Worm (Caenorhabditis elegans) whole organism, midembryonic: ENCODE data around the gene him-6.

Source experiments
- T22C8.4 ChIP-seq: fragments of 200-800 bp; sonication (Bioruptor generic); IDR thresholded peaks from 2 replicates; pipeline ENCODE4 v1.3.6; 2022; ENCODE audit warnings: missing genetic modification characterization, missing compliant biosample characterization
- klf-2 ChIP-seq: fragments of 200-800 bp; sonication (Bioruptor generic); conservative IDR thresholded peaks from 2 replicates; pipeline ENCODE4 v1.3.6; 2022; ENCODE audit warnings: missing genetic modification reagents, missing genetic modification characterization, missing compliant biosample characterization
- ref-1 ChIP-seq: fragments of 200-800 bp; sonication (Bioruptor generic); conservative IDR thresholded peaks from 2 replicates; pipeline ENCODE4 v1.3.6; 2022; ENCODE audit warnings: missing genetic modification reagents, missing genetic modification characterization, missing compliant biosample characterization
- tab-1 ChIP-seq: fragments of 200-800 bp; sonication (Bioruptor generic); IDR thresholded peaks from 2 replicates; pipeline ENCODE4 v1.3.6; 2022; ENCODE audit warnings: missing genetic modification characterization, missing compliant biosample characterization
- ztf-29 ChIP-seq: fragments of 200-800 bp; sonication (Bioruptor generic); IDR thresholded peaks from 2 replicates; pipeline ENCODE4 v1.3.6; 2022; ENCODE audit warnings: missing genetic modification reagents, missing genetic modification characterization, missing compliant biosample characterization

DNA sequence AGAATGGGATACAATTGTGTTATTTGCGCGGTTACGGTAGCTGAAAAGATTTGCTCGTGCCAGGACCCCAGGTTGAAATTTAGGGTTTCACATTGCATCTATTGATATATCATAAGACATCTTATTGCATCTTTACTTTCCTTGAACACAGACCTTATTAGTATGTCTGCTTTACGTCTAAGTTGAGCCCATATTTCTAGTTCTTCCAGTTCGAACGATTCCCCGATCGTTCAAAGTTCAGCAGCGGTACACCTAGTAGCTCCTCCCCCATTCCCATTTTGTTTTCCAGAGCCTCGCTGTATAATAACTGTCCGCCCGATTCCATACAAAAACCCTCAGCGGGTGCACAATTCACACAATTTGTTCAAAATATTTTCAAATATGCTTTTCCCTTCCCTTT is 48.9 kb upstream of the him-6 start, which contains the start of gene C25G4.17:
- TF ChIP-seq klf-2 (GFP tag; lab: Robert Waterston, UW) (no peak), tab-1 (GFP tag; lab: Robert Waterston, UW) (no peak), ztf-29 (GFP tag; lab: Robert Waterston, UW) (no peak), ref-1 (GFP tag; lab: Robert Waterston, UW) (no peak), T22C8.4 (GFP tag; lab: Robert Waterston, UW) (no peak)
